Worm (Caenorhabditis elegans): Measurements from ENCODE around the gene mrpl-39.

ce11 chrV:1821287-1821686 is at the start of gene mrpl-39, which contains the start of gene gly-7:
- TF ChIP-seq ama-1 (optimal IDR thresholded peaks at IDR 0.05) (no peak), tbx-7 (tag; optimal IDR thresholded peaks at IDR 0.05) (no peak), Y22D7AL.16 (tag; optimal IDR thresholded peaks at IDR 0.05) (no peak), ets-4 (tag; optimal IDR thresholded peaks at IDR 0.05) (no peak), pax-1 (tag; optimal IDR thresholded peaks at IDR 0.05) (no peak), nhr-232 (tag; optimal IDR thresholded peaks at IDR 0.05) (no peak), pag-3 (tag; optimal IDR thresholded peaks at IDR 0.05; ENCODE audit: borderline replicate concordance) (no peak), lin-11 (tag; optimal IDR thresholded peaks at IDR 0.05) (peak; percentile 61), ceh-34 (tag; optimal IDR thresholded peaks at IDR 0.05) (peak; percentile 15), pha-4 (tag; optimal IDR thresholded peaks at IDR 0.05) (no peak), dve-1 (tag; optimal IDR thresholded peaks at IDR 0.05) (no peak), ceh-9 (tag; optimal IDR thresholded peaks at IDR 0.05) (no peak), ceh-24 (tag; optimal IDR thresholded peaks at IDR 0.05) (no peak), ref-2 (tag; optimal IDR thresholded peaks at IDR 0.05) (no peak)
